Fruit fly (Drosophila melanogaster) whole organism, embryonic: ENCODE results near the gene CG13365.
A peak's percentile ranks its signal among the peaks of the same experiment; 100 is the strongest.

ENCODE experiments used
- Bgb ChIP-seq: fragments of 200-800 bp; sonication (Bioruptor generic); IDR thresholded peaks from 2 replicates; pipeline ENCODE4 v1.3.6; 2022; ENCODE audit warnings: missing biosample characterization, missing genetic modification characterization; ENCODE audit not compliant: partially characterized antibody
- CG10274 ChIP-seq: fragments of 200-800 bp; sonication (Bioruptor generic); optimal IDR thresholded peaks from 3 replicates; lab custom pipeline; 2017; ENCODE audit warnings: missing biosample characterization, mild to moderate bottlenecking, missing genetic modification characterization
- CG10959 ChIP-seq: fragments of 200-800 bp; sonication (Bioruptor generic); IDR thresholded peaks from 2 replicates; pipeline ENCODE4 v1.3.6; 2022; ENCODE audit warnings: missing biosample characterization, missing genetic modification characterization
- CG10979 ChIP-seq: fragments of 200-800 bp; sonication (Bioruptor generic); optimal IDR thresholded peaks from 2 replicates; lab custom pipeline; 2018; ENCODE audit warnings: missing biosample characterization, mild to moderate bottlenecking, missing genetic modification characterization, moderate library complexity
- CG11723 ChIP-seq: fragments of 200-800 bp; sonication (Bioruptor generic); optimal IDR thresholded peaks from 2 replicates; lab custom pipeline; 2017; ENCODE audit warnings: missing biosample characterization, mild to moderate bottlenecking, missing genetic modification characterization
- CG12299 ChIP-seq: fragments of 200-800 bp; sonication (Bioruptor generic); optimal IDR thresholded peaks from 2 replicates; lab custom pipeline; 2018; ENCODE audit warnings: missing biosample characterization, mild to moderate bottlenecking, missing genetic modification characterization
- CG13287 ChIP-seq: fragments of 200-800 bp; sonication (Bioruptor generic); IDR thresholded peaks from 2 replicates; pipeline ENCODE4 v1.3.6; 2022; ENCODE audit warnings: missing biosample characterization, missing genetic modification characterization; ENCODE audit not compliant: partially characterized antibody
- CG14441 ChIP-seq: fragments of 200-800 bp; sonication (Bioruptor generic); IDR thresholded peaks from 2 replicates; pipeline ENCODE4 v1.3.6; 2022; ENCODE audit warnings: missing biosample characterization, missing genetic modification characterization
- CG14710 ChIP-seq: fragments of 200-800 bp; sonication (Bioruptor generic); optimal IDR thresholded peaks from 3 replicates; lab custom pipeline; 2019; ENCODE audit warnings: missing biosample characterization, mild to moderate bottlenecking, missing genetic modification characterization, moderate library complexity
- CG17361 ChIP-seq: fragments of 200-800 bp; sonication (Bioruptor generic); IDR thresholded peaks from 3 replicates; pipeline ENCODE4 v1.3.6; 2022; ENCODE audit warnings: missing biosample characterization, missing genetic modification characterization
- CG17612 ChIP-seq: fragments of 200-800 bp; sonication (Bioruptor generic); IDR thresholded peaks from 2 replicates; pipeline ENCODE4 v1.3.6; 2022; ENCODE audit warnings: missing biosample characterization, missing genetic modification characterization
- CG18476 ChIP-seq: fragments of 200-800 bp; sonication (Bioruptor generic); optimal IDR thresholded peaks from 2 replicates; lab custom pipeline; 2016; ENCODE audit warnings: missing biosample characterization, mild to moderate bottlenecking, missing genetic modification characterization
- CG32532 ChIP-seq: fragments of 200-800 bp; sonication (Bioruptor generic); IDR thresholded peaks from 2 replicates; pipeline ENCODE4 v1.3.6; 2022; ENCODE audit warnings: missing biosample characterization, missing genetic modification characterization
- CG34376 ChIP-seq: fragments of 200-800 bp; sonication (Bioruptor generic); optimal IDR thresholded peaks from 2 replicates; lab custom pipeline; 2018; ENCODE audit warnings: missing biosample characterization, mild to moderate bottlenecking, missing genetic modification characterization
- CG3726 ChIP-seq: fragments of 200-800 bp; sonication (Bioruptor generic); IDR thresholded peaks from 3 replicates; pipeline ENCODE4, ENCODE4 v1.3.6; 2022; ENCODE audit warnings: missing biosample characterization, missing genetic modification characterization
- CG3838 ChIP-seq: fragments of 200-800 bp; sonication (Bioruptor generic); optimal IDR thresholded peaks from 3 replicates; lab custom pipeline; 2016; ENCODE audit warnings: missing biosample characterization, missing genetic modification characterization
- CG42726 ChIP-seq: fragments of 200-800 bp; sonication (Bioruptor generic); IDR thresholded peaks from 2 replicates; pipeline ENCODE4 v1.3.6; 2022; ENCODE audit warnings: missing biosample characterization, missing genetic modification characterization; ENCODE audit not compliant: partially characterized antibody
- CG7357 ChIP-seq: fragments of 200-800 bp; sonication (Bioruptor generic); IDR thresholded peaks from 3 replicates; pipeline ENCODE4 v1.3.6; 2022; ENCODE audit warnings: missing biosample characterization, missing genetic modification characterization
- CG7839 ChIP-seq: fragments of 200-800 bp; sonication (Bioruptor generic); optimal IDR thresholded peaks from 3 replicates; lab custom pipeline; 2018; ENCODE audit warnings: missing biosample characterization, mild to moderate bottlenecking, missing genetic modification characterization, moderate library complexity
- Deaf1 ChIP-seq: fragments of 200-800 bp; optimal IDR thresholded peaks from 3 replicates; lab custom pipeline; 2019; ENCODE audit warnings: missing biosample characterization, mild to moderate bottlenecking, missing genetic modification characterization, moderate library complexity
- Dip3 ChIP-seq: fragments of 200-800 bp; sonication (Bioruptor generic); optimal IDR thresholded peaks from 3 replicates; lab custom pipeline; 2016; ENCODE audit warnings: missing biosample characterization, missing genetic modification characterization
- Hr78 ChIP-seq, 2 experiments: fragments of 200-800 bp in 1 of 2; fragments of >200 bp in 1 of 2; sonication (Bioruptor generic) in 1 of 2; optimal IDR thresholded peaks; 2 replicates each; lab custom pipeline; 2017 to 2019; ENCODE audit warnings: missing biosample characterization in 2 of 2, missing genetic modification characterization in 2 of 2, mild to moderate bottlenecking in 1 of 2, moderate library complexity in 1 of 2
- MESR4 ChIP-seq: fragments of 200-800 bp; sonication (Bioruptor generic); optimal IDR thresholded peaks from 2 replicates; lab custom pipeline; 2018; ENCODE audit warnings: missing biosample characterization, mild to moderate bottlenecking, missing genetic modification characterization, moderate library complexity
- Max ChIP-seq: fragments of 200-800 bp; sonication (Bioruptor generic); optimal IDR thresholded peaks from 2 replicates; lab custom pipeline; 2016; ENCODE audit warnings: missing biosample characterization, mild to moderate bottlenecking, missing genetic modification characterization
- Nf-YA ChIP-seq: fragments of 200-800 bp; sonication (Bioruptor generic); IDR thresholded peaks from 2 replicates; pipeline ENCODE4 v1.3.6; 2022; ENCODE audit warnings: missing biosample characterization, missing genetic modification characterization
- Opbp ChIP-seq: fragments of 200-800 bp; sonication (Bioruptor generic); IDR thresholded peaks from 3 replicates; pipeline ENCODE4 v1.3.6; 2022; ENCODE audit warnings: missing biosample characterization, missing genetic modification characterization; ENCODE audit not compliant: partially characterized antibody
- Poxn ChIP-seq: fragments of 200-800 bp; sonication (Bioruptor generic); IDR thresholded peaks from 2 replicates; pipeline ENCODE4 v1.3.6; 2022; ENCODE audit warnings: missing biosample characterization, missing genetic modification characterization
- Sox100B ChIP-seq: fragments of 200-800 bp; sonication (Bioruptor generic); optimal IDR thresholded peaks from 3 replicates; lab custom pipeline; 2018; ENCODE audit warnings: missing biosample characterization, mild to moderate bottlenecking, missing genetic modification characterization
- Sry-δ ChIP-seq: fragments of 200-800 bp; sonication (Bioruptor generic); optimal IDR thresholded peaks from 2 replicates; lab custom pipeline; 2016; ENCODE audit warnings: missing biosample characterization, missing genetic modification characterization
- Ssrp ChIP-seq: fragments of 200-800 bp; sonication (Bioruptor generic); optimal IDR thresholded peaks from 2 replicates; lab custom pipeline; 2018; ENCODE audit warnings: missing biosample characterization, mild to moderate bottlenecking, missing genetic modification characterization, moderate library complexity
- Stat92E ChIP-seq, 3 experiments: fragments of >200 bp in 2 of 3; fragments of 200-800 bp in 1 of 3; sonication (Bioruptor generic) in 1 of 3; optimal IDR thresholded peaks; 2 replicates each; lab custom pipeline; 2017 to 2019; ENCODE audit warnings: missing biosample characterization in 3 of 3, missing genetic modification characterization in 3 of 3, mild to moderate bottlenecking in 1 of 3, moderate library complexity in 1 of 3
- Tbp ChIP-seq: fragments of >200 bp; optimal IDR thresholded peaks from 2 replicates; lab custom pipeline; 2018; ENCODE audit warnings: missing biosample characterization, missing genetic modification characterization
- ato ChIP-seq: fragments of 200-800 bp; sonication (Bioruptor generic); IDR thresholded peaks from 2 replicates; pipeline ENCODE4 v1.3.6; 2022; ENCODE audit warnings: missing biosample characterization, missing genetic modification characterization; ENCODE audit not compliant: partially characterized antibody
- az2 ChIP-seq: fragments of 200-800 bp; sonication (Bioruptor generic); optimal IDR thresholded peaks from 3 replicates; lab custom pipeline; 2016; ENCODE audit warnings: missing biosample characterization, missing genetic modification characterization
- chif ChIP-seq, 2 experiments: fragments of 200-800 bp; sonication (Bioruptor generic); optimal IDR thresholded peaks; 3 replicates each; lab custom pipeline; 2016; ENCODE audit warnings: missing biosample characterization in 2 of 2, missing genetic modification characterization in 2 of 2
- dysf ChIP-seq: fragments of 200-800 bp; sonication (Bioruptor generic); IDR thresholded peaks from 3 replicates; pipeline ENCODE4 v1.3.6; 2022; ENCODE audit warnings: missing biosample characterization, missing genetic modification characterization
- fru ChIP-seq: fragments of >200 bp; optimal IDR thresholded peaks from 2 replicates; lab custom pipeline; 2017
- gem ChIP-seq: fragments of 200-800 bp; sonication (Bioruptor generic); optimal IDR thresholded peaks from 2 replicates; lab custom pipeline; 2019; ENCODE audit warnings: missing biosample characterization, mild to moderate bottlenecking, missing genetic modification characterization, moderate library complexity
- gsb ChIP-seq: fragments of 200-800 bp; sonication (Bioruptor generic); IDR thresholded peaks from 2 replicates; pipeline ENCODE4 v1.3.6; 2022; ENCODE audit warnings: missing biosample characterization, missing genetic modification characterization
- her ChIP-seq: fragments of 200-800 bp; sonication (Bioruptor generic); optimal IDR thresholded peaks from 2 replicates; lab custom pipeline; 2016; ENCODE audit warnings: missing biosample characterization, missing genetic modification characterization
- ken ChIP-seq: fragments of 200-800 bp; sonication (Bioruptor generic); IDR thresholded peaks from 3 replicates; pipeline ENCODE4 v1.3.6; 2022; ENCODE audit warnings: missing biosample characterization, missing genetic modification characterization
- kni ChIP-seq: fragments of 200-800 bp; sonication (Bioruptor generic); optimal IDR thresholded peaks from 3 replicates; lab custom pipeline; 2017; ENCODE audit warnings: mild to moderate bottlenecking, missing biosample characterization, missing genetic modification reagents, missing genetic modification characterization
- lilli ChIP-seq: fragments of 200-800 bp; sonication (Bioruptor generic); optimal IDR thresholded peaks from 3 replicates; lab custom pipeline; 2016; ENCODE audit warnings: missing biosample characterization, missing genetic modification characterization
- luna ChIP-seq: fragments of 200-800 bp; sonication (Bioruptor generic); optimal IDR thresholded peaks from 2 replicates; lab custom pipeline; 2016; ENCODE audit warnings: missing biosample characterization, missing genetic modification characterization
- pho ChIP-seq: fragments of 200-800 bp; sonication (Bioruptor generic); optimal IDR thresholded peaks from 2 replicates; lab custom pipeline; 2016; ENCODE audit warnings: missing biosample characterization, missing genetic modification characterization
- pnt ChIP-seq: fragments of 200-800 bp; sonication (Bioruptor generic); optimal IDR thresholded peaks from 3 replicates; lab custom pipeline; 2016; ENCODE audit warnings: missing biosample characterization, missing genetic modification characterization
- ro ChIP-seq: fragments of 200-800 bp; sonication (Bioruptor generic); IDR thresholded peaks from 2 replicates; pipeline ENCODE4 v1.3.6; 2022; ENCODE audit warnings: missing biosample characterization, missing genetic modification characterization
- salm ChIP-seq: fragments of 200-800 bp; sonication (Bioruptor generic); optimal IDR thresholded peaks from 2 replicates; lab custom pipeline; 2018; ENCODE audit warnings: missing biosample characterization, mild to moderate bottlenecking, missing genetic modification characterization
- so ChIP-seq: fragments of 200-800 bp; sonication (Bioruptor generic); IDR thresholded peaks from 3 replicates; pipeline ENCODE4 v1.3.6; 2022; ENCODE audit warnings: missing biosample characterization, missing genetic modification characterization
- stwl ChIP-seq: fragments of 200-800 bp; sonication (Bioruptor generic); optimal IDR thresholded peaks from 3 replicates; lab custom pipeline; 2018; ENCODE audit warnings: missing biosample characterization, mild to moderate bottlenecking, missing genetic modification characterization, moderate library complexity
- ttk ChIP-seq: fragments of 200-800 bp; sonication (Bioruptor generic); IDR thresholded peaks from 2 replicates; pipeline ENCODE4 v2.1.2; 2022; ENCODE audit warnings: missing biosample characterization, missing genetic modification characterization
- zfh2 ChIP-seq: fragments of 200-800 bp; sonication (Bioruptor generic); optimal IDR thresholded peaks from 2 replicates; lab custom pipeline; 2016; ENCODE audit warnings: missing biosample characterization, missing genetic modification characterization

The CG13365 gene

dm6 chrX:617477-617795 lies 3.6 kb downstream of the CG13365 start (continued):
- TF ChIP-seq chif (GFP tag; optimal IDR thresholded peaks at IDR 0.05; lab: Kevin White, UChicago) (no peak), CG17361 (no peak), her (GFP tag; lab: Kevin White, UChicago) (peak; percentile 23), stwl (tag; lab: Kevin White, UChicago) (peak; percentile 45), CG7357 (no peak), lilli (GFP tag; lab: Kevin White, UChicago) (peak; percentile 42), CG10274 (GFP tag; lab: Kevin White, UChicago) (no peak), Poxn (no peak), so (GFP tag; lab: Robert Waterston, UW) (no peak), CG34376 (GFP tag; lab: Kevin White, UChicago) (no peak), CG10979 (tag; lab: Kevin White, UChicago) (no peak), CG3726 (no peak), ato (GFP tag; lab: Robert Waterston, UW) (peak; percentile 74), zfh2 (peak; percentile 35), pnt (GFP tag; lab: Kevin White, UChicago) (no peak), kni (GFP tag; lab: Kevin White, UChicago) (no peak), CG18476 (GFP tag; lab: Kevin White, UChicago) (no peak), CG3838 (GFP tag; lab: Kevin White, UChicago) (no peak), az2 (GFP tag; lab: Kevin White, UChicago) (no peak), gsb (GFP tag; lab: Robert Waterston, UW) (no peak), Sox100B (GFP tag; lab: Kevin White, UChicago) (no peak), CG14710 (tag; lab: Kevin White, UChicago) (peak; percentile 19), dysf (GFP tag; lab: Robert Waterston, UW) (no peak), CG13287 (peak; percentile 81), ttk (GFP tag; lab: Robert Waterston, UW) (no peak), ro (no peak), Sry-δ (GFP tag; lab: Kevin White, UChicago) (peak; percentile 77), salm (tag; lab: Kevin White, UChicago) (no peak), CG11723 (no peak), pho (GFP tag; lab: Kevin White, UChicago) (no peak), Bgb (GFP tag; lab: Robert Waterston, UW) (peak; percentile 82), fru (lab: Kevin White, UChicago) (no peak), luna (GFP tag; lab: Kevin White, UChicago) (no peak), MESR4 (GFP tag; lab: Kevin White, UChicago) (peak; percentile 35), CG17612 (GFP tag; lab: Robert Waterston, UW) (no peak), gem (tag; lab: Kevin White, UChicago) (no peak), CG12299 (tag; lab: Kevin White, UChicago) (no peak), CG32532 (GFP tag; lab: Robert Waterston, UW) (0 out of 2 replicates have a peak, but pooled peaks have one; percentile 6), Deaf1 (tag; lab: Kevin White, UChicago) (peak; percentile 62), Tbp (no peak), ken (GFP tag; lab: Robert Waterston, UW) (0 out of 3 replicates have a peak, but pooled peaks have one; percentile 16), Dip3 (no peak), Stat92E (GFP tag; optimal IDR thresholded peaks at IDR 0.05; lab: Kevin White, UChicago) (peak in 1 of 3 experiments; percentile 2), Max (no peak), CG42726 (GFP tag; lab: Robert Waterston, UW) (peak; percentile 85; the same call in 1 of the 2 replicates), CG10959 (no peak), Opbp (peak; percentile 87), Nf-YA (GFP tag; lab: Robert Waterston, UW) (no peak), Ssrp (tag; lab: Kevin White, UChicago) (no peak), CG7839 (tag; lab: Kevin White, UChicago) (no peak), Hr78 (GFP tag; optimal IDR thresholded peaks at IDR 0.05; lab: Kevin White, UChicago) (no peak), CG14441 (GFP tag; lab: Robert Waterston, UW) (no peak)
